Worm (Caenorhabditis elegans): ENCODE measurements around the gene cest-2.3.

ce11 chrV:14192870-14193269, 10.1 kb upstream of the cest-2.3 start:
- TF ChIP-seq flt-1 (GFP tag; IDR thresholded peaks at IDR 0.05) (no peak), med-1 (GFP tag; optimal IDR thresholded peaks at IDR 0.05; ENCODE audit: insufficient read depth) (no peak), tab-1 (GFP tag; IDR thresholded peaks at IDR 0.05) (no peak), ztf-29 (GFP tag; IDR thresholded peaks at IDR 0.05) (no peak), klf-2 (GFP tag; conservative IDR thresholded peaks at IDR 0.05) (no peak), T22C8.4 (GFP tag; IDR thresholded peaks at IDR 0.05) (no peak)

Data from whole organism, midembryonic.